Fruit fly (Drosophila melanogaster): ENCODE data around the gene SdhBL.

The SdhBL gene

DNA sequence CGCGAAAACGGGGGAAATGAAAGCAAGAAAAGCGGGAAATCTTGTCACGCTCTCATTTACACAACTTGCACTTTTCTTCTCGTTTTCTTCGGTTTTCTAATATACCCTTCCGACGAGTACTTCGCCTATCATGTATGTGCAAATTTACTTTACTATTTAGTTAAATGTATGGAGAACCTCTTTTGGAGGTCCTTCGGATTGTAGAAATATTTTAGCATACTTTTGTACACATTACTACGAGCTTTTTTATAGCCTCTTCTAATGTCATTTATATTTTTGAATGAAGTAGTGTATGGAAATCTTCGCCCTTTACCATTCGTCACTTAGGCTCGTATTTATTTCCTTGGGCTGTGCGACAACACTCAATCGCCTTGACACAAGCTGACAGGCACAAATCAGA lies 3.0 kb downstream of the SdhBL start:
- TF ChIP-seq CG8478 (optimal IDR thresholded peaks at IDR 0.05), result no peak
- no peak for TF ChIP-seq CTCF (optimal IDR thresholded peaks at IDR 0.05)

DNA sequence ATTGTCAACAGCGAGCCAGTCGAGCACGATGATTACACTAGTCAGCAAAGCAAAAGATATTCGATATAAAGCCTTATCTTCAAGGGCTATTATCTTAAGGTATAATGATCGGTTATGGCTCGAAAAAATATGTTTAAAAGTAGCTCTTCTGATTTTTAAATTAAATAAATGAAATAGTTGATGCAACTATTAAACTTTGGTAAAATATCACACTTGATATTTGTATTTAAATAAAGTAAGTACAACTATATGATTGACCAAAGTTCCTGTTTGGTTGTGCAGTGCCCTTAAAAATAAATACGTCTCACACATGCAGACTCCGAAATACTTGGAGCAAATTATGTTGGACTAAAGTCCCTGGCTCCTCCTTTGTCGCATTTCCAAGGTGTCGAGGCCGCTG lies 3.7 kb downstream of the SdhBL start:
- TF ChIP-seq CTCF (optimal IDR thresholded peaks at IDR 0.05), result no peak
- no peak for TF ChIP-seq CG8478 (optimal IDR thresholded peaks at IDR 0.05)

DNA sequence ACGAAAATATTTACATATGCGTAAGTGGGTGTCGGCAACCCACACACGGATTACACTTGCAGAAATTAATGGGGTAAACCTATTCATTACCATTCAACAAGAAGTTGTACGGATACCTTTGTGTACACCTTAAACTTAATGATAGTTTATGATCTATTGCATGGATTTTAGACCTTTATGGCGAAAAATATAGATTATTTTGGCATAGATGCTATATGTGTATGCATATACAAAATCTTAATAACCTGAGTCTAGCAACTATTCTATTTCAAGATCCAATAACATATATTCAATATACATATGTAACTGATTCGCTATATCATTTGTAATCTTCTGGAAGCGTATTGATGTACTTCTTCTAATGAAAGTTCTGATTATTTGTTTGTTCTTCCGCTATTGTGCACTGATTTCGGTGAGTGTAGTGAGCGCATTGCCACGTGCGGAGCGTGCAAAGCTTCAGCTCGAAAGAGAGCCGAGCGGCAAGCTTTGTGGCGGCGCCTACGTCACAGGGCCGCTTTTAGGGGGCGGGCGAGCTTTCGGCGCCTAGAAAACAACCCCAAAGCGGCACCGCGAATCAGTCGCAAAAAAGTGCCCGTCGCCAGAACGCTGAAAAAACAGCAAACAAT lies 5.7 kb downstream of the SdhBL start, which contains the start of gene CG7378:
Gene CG7378, plus strand, starts transcription at position 576 of the 626 bp plus-strand sequence.
- TF ChIP-seq CG8478 (optimal IDR thresholded peaks at IDR 0.05), result no peak

DNA sequence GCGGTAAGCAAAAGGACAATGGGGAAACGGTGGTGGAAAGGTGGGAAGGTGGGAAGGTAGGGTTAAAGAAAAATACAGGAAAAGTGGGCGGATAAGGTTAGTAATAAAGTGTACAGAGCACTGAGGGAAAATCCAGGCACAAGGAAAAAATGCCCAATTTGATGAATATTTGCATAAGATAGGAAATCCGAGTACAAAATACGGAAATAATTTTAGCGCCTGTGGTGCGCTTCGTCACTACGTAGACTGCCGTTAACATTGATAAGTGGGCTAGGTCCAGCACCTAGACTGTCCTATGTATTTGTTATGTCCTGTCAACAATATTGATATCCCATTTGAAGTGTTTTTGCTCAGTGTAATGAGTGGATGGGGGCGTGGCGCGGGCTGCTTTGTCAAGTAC lies 6.7 kb downstream of the SdhBL start:
- TF ChIP-seq CTCF (optimal IDR thresholded peaks at IDR 0.05) (no peak), CG8478 (optimal IDR thresholded peaks at IDR 0.05) (no peak)

DNA sequence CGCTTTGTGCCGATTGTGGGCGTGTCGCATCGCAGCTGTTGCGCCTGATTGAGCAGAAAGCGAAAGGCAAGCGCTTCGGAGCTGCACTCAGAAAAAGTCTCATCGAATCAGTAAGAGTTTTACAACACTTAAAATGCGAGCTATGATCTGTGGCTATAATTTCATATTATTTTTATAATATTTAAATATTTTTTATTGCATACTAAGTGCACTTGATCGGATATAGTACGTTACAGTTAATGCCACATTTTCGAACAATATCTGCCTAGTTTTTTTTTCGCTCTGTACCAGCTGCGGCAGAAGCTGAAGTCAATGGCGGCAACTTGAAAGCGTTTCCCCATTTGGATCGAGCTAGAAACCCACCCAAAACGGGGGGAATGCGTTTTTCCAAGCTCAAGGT lies 8.6 kb downstream of the SdhBL start:
- TF ChIP-seq CG8478 (optimal IDR thresholded peaks at IDR 0.05), result no peak

DNA sequence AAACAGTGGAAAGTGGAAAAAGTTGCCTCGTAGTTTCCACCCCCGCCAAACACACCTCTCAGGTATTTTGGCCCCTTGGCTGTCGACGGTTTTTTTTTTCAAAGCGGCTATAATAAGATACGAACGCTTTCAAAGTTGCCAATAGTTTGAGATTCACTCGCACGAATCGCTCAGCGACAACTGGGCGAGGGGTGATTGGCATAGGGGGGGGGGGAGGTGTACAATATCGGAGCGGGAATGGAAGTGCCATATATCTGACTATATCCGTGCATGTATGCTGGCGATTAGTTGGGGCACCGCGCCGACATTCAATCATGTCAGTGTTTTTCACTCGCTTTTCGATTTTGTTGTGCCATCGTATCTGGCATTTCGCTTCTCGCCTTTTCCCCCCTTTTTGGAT lies 10.9 kb downstream of the SdhBL start:
- TF ChIP-seq CTCF (optimal IDR thresholded peaks at IDR 0.05) (no peak), CG8478 (optimal IDR thresholded peaks at IDR 0.05) (no peak)

DNA sequence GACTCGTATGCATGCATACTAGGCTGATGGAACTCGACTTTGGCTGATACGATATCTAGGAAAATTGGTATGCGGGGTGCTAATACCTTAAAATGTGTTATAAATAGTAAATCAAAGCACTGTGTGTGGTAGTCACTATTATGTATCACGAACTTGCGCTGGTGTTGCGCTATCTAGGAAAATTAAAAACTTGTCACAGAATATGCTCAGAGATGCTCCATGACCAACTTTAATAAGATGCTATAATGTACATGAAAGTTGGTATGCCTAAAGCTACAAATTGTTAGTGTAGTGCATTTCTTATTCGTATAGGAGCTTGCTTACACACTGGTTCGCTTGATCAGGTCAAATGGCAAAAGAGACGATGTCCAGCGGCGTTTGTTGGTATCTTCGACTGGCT lies 16.6 kb downstream of the SdhBL start:
- TF ChIP-seq CTCF (optimal IDR thresholded peaks at IDR 0.05) (no peak), CG8478 (optimal IDR thresholded peaks at IDR 0.05) (no peak)

DNA sequence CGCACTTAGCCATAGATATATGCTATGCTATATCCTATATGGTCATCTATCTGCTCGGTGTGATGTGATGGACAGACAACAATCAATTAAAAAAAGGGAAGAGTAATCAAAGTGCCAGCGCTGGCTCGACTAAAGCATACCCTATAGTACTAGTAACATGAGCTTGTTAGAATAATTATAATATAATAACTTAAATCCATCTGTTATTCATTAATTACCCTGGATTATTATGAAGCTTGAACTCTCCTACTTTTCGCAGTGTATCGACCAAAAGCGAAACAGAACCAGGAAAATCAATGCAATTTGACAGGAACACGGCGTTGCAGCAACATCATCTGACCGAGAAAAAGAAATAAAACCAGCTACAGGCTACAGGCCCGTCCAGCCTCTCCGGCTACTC lies 19.1 kb downstream of the SdhBL start:
- TF ChIP-seq CG8478 (optimal IDR thresholded peaks at IDR 0.05), result no peak
- TF ChIP-seq CTCF (optimal IDR thresholded peaks at IDR 0.05), result no peak

DNA sequence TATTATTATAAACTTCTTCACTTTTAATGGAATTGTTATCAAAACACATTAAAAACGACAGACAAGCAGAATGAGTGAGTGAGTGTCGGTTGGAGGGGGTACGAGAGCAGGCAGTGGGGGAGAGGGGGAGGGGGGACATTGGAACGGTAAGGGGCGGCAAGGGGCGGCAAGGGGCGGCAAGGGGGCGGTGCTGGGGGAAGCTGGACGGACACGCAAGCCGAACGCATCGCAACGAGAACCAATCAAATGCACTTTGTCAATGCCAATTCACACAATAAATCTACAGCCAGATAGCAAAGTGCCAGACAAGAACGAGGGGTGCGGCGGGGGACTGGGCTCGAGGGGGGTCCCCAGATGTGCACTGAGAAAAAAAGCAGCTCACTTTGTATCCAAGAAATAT lies 19.5 kb downstream of the SdhBL start:
- no peak for TF ChIP-seq CTCF (optimal IDR thresholded peaks at IDR 0.05)
- TF ChIP-seq CG8478 (optimal IDR thresholded peaks at IDR 0.05), result no peak

DNA sequence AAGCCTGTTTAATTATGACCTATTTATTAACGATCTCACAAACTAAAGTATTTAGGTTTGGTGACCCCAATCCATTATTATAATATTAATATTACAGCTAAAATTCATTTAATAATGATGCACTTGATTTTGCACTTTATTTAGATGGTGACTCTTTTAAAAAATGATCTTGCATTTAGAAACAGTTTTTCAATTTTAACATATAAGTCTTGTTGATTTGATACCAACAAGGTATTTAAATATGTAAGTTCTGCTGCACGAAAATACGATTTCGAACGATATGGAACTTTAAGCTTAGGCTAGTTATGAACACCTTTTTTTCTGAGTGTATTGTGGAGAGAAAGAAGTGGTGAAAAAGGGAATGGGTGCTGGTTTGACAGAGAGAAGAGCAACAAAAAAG lies 19.9 kb downstream of the SdhBL start:
- TF ChIP-seq CTCF (optimal IDR thresholded peaks at IDR 0.05) (no peak), CG8478 (optimal IDR thresholded peaks at IDR 0.05) (no peak)

DNA sequence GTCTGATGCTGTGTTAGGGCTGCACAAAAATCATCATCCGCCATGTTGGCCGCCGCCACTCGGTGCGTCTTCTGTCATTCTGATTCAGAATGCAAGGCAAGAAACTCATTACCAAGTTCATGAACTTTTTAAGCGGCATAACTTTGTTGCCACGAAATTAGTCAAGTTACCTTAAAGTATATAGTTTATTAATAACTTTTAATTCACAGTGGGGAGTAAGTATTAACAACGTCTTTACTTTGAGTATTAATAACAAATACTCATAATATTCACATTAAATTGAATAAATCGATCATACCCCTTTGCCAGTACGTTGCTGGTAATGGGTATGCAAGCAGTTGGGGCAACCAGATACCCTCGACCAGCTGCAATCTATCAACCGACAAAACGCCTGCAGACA lies 23.3 kb downstream of the SdhBL start:
- TF ChIP-seq CTCF (optimal IDR thresholded peaks at IDR 0.05), result no peak
- no peak for TF ChIP-seq CG8478 (optimal IDR thresholded peaks at IDR 0.05)

DNA sequence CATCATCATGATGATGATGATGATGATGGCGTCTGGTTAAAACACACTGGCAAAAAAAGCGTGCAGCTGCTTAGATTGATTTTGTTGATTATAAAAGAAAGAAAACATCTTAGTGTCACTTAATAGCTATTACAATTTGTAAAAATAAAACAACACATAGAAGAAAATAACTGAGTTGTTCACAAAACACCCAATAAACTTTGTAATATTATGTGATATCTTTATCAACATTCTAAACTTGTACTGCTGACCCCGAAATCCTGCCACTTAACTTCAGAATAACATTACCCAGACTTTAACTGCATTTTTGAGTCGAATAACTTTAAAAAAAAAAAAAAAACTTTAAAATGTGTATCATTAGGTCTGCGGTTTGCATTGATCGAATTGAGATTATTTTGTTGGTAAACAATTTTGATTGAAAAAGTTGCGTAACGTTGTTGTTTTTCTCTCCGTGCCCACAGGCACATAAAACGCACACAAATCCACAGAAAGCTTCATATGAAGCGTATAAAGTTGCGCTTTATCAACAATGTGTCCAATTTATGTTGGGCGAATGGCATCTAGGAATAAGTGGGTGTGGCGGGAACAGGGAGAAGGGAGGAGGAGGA lies 25.3 kb downstream of the SdhBL start:
- TF ChIP-seq CTCF (optimal IDR thresholded peaks at IDR 0.05) (no peak), CG8478 (optimal IDR thresholded peaks at IDR 0.05) (no peak)

DNA sequence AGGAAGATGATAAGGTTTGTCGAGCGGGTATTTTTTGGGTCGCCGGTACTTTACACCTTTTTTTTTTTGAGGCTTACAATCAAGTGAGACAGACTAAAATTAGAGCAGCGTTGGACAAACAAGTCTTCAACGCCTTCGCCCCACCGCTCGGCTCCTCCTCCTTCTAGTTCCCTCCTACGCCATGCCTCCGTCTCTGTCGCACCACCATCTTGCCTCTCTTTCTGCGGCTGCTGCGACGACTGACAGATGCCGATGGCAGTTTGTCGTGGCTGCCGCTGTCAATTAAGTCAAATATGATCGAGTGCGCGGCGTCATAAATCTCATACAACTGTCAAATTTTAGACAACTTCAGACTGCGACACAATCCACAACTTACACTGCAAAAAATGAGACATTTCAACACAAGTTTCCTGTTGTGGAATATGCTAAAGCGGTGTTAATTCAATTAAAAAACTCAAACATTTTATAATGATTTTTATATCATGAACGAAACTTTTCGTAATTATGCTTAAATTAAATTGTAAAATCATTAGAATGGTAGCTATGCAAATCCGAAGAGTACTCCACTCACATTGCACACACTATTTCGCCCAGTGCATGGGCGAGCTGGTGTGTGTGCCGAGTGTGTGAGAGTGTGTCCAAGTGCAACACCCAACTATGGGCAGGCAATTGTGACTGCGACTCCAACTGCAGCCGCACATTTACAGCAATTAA lies 26.6 kb downstream of the SdhBL start:
- no peak for TF ChIP-seq CG8478 (optimal IDR thresholded peaks at IDR 0.05)
- no peak for TF ChIP-seq CTCF (optimal IDR thresholded peaks at IDR 0.05)

DNA sequence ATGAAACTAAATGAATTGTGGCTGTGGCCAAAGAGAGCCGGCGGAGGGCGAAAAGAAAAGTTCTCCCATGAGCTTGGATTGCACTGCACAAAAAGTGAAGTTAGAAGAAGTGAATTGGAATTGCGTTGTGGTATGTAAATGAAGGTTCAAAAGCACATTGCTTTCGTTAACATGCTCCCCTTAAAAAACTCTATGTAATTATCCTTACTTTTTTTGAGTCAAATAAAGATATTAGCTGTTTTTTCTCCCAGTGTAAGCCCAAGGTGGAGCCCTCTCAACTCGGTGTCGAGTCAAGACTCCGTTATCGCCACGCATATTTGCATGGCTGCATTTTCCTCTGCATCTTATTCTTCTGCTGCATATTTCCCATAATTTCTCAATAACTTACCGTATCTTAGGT lies 29.3 kb downstream of the SdhBL start:
- no peak for TF ChIP-seq CG8478 (optimal IDR thresholded peaks at IDR 0.05)
- no peak for TF ChIP-seq CTCF (optimal IDR thresholded peaks at IDR 0.05)

DNA sequence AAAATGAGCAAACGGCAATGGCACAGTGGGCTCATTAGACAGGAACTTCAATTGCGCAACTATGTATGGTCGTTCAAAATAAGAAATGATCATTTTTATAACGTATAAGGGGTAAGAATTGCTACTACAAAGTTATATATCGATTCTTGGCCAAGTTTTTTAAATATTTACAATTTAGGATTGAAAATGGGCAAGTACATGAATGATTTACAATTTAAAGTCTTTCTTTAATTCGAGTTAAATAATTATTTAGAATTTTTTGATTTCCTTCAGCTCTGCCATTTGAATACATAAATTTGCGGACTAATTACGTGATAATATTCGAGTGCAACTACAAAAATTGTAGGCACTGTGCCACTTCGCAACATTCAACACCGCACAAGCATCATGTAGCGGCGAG lies 30.5 kb downstream of the SdhBL start:
- TF ChIP-seq CTCF (optimal IDR thresholded peaks at IDR 0.05) (no peak), CG8478 (optimal IDR thresholded peaks at IDR 0.05) (no peak)

DNA sequence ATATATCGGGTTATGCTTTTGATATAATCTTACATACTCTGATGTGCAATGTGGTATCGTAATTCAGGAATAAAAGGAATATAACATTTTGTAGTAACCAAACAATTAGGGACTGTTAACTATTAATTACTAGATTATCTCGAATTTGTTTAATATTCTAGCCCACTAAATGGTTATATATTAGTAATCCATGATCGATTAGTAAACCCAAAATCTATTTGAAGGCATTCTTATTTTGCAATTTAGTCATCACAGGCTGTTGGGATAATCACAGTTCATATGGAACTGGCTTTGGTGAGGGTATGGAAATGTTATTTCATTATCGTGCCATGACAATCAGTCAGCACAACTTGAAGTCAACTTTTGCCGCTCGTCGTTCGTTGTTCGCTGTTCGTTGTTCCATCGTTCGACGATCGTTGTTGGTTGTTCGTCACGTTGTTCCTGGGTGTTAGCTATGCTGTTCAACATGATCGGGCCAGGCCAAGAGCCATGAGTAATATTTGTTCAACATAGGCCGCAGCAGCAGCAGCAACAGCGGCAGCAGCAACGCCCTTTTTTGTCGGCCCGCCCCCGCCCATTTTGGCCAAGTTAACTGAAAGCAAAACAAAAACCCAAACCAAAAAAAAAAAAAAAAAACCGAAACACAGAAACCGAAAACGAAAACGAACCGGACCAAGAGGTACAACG lies 31.6 kb downstream of the SdhBL start:
- no peak for TF ChIP-seq CG8478 (optimal IDR thresholded peaks at IDR 0.05)
- TF ChIP-seq CTCF (optimal IDR thresholded peaks at IDR 0.05), result no peak

Data from S2 (cell line).